Worm (Caenorhabditis elegans) whole organism, young adult: Measurements from ENCODE around the gene F54H12.7.

Experiments used
- bed-2 ChIP-seq: fragments of 200-800 bp; sonication (Bioruptor generic); IDR thresholded peaks from 2 replicates; pipeline ENCODE4 v1.3.6; 2022; ENCODE audit warnings: missing genetic modification reagents, missing genetic modification characterization, missing compliant biosample characterization
- ccch-3 ChIP-seq: fragments of 200-800 bp; sonication (Bioruptor generic); optimal IDR thresholded peaks from 2 replicates; lab custom pipeline; 2018; ENCODE audit warnings: mild to moderate bottlenecking, missing genetic modification characterization, missing compliant biosample characterization
- ceh-58 ChIP-seq: fragments of 200-800 bp; sonication (Bioruptor generic); IDR thresholded peaks from 2 replicates; pipeline ENCODE4 v1.3.6; 2022; ENCODE audit warnings: missing genetic modification characterization, missing compliant biosample characterization
- fkh-3 ChIP-seq: sonication (generic microtip); optimal IDR thresholded peaks from 2 replicates; lab custom pipeline; 2016; ENCODE audit warnings: mild to moderate bottlenecking, missing genetic modification characterization, missing compliant biosample characterization
- let-607 ChIP-seq, 2 experiments: fragments of 200-800 bp in 1 of 2; sonication (Bioruptor generic) in 1 of 2; sonication (generic microtip) in 1 of 2; optimal IDR thresholded peaks; 2 replicates each; lab custom pipeline; 2016 to 2018; ENCODE audit warnings: mild to moderate bottlenecking in 2 of 2, missing compliant biosample characterization in 2 of 2, missing genetic modification characterization in 2 of 2, moderate library complexity in 2 of 2, missing genotype in 1 of 2
- lsy-27 ChIP-seq: sonication (generic microtip); optimal IDR thresholded peaks from 2 replicates; lab custom pipeline; 2017; ENCODE audit warnings: missing genetic modification characterization, mild to moderate bottlenecking, missing compliant biosample characterization, antibody characterized with exemption, missing genotype, borderline replicate concordance; ENCODE audit not compliant: insufficient read depth
- snpc-1.3 ChIP-seq: sonication (generic microtip); optimal IDR thresholded peaks from 2 replicates; lab custom pipeline; 2017; ENCODE audit warnings: missing genetic modification characterization, mild to moderate bottlenecking, missing compliant biosample characterization, antibody characterized with exemption, moderate library complexity, missing genotype, missing genetic modification reagents; ENCODE audit not compliant: insufficient read depth
- snpc-3.4 ChIP-seq: sonication (generic microtip); optimal IDR thresholded peaks from 2 replicates; lab custom pipeline; 2017; ENCODE audit warnings: missing genetic modification characterization, mild to moderate bottlenecking, missing compliant biosample characterization, antibody characterized with exemption, moderate library complexity, missing genotype, missing genetic modification reagents

DNA sequence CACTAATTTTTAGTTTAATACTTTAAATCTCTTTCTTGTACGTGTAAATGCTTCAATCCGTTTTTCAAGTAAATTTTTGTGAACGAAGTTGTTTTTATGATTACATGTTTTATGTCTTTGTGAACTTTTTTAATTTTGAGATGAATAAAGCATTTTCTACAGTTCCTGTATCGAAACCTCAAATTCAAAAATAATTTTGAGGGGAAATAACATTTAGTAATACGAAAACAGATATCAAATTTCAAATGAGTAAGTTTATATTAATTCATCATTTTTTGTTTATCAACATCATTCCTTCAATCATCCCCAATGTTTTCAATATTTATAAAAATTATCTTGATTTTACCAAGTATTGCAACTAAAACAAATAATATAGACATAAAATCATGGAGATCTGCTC, 31.6 kb upstream of the F54H12.7 start, which contains the start of gene C29E4.10:
- TF ChIP-seq ccch-3 (no peak), let-607 (tag; optimal IDR thresholded peaks at IDR 0.05; lab: Kevin White, UChicago) (no peak), fkh-3 (no peak), snpc-3.4 (tag; lab: Kevin White, UChicago) (no peak), lsy-27 (no peak), bed-2 (GFP tag; lab: Robert Waterston, UW) (no peak), ceh-58 (no peak), snpc-1.3 (tag; lab: Kevin White, UChicago) (no peak)
